Fruit fly (Drosophila melanogaster) whole organism, embryonic: Measurements from ENCODE around the gene glob3.

ENCODE experiments used
- CG14667 ChIP-seq: fragments of 200-800 bp; sonication (Bioruptor generic); IDR thresholded peaks from 2 replicates; pipeline ENCODE4 v1.3.6; 2022; ENCODE audit warnings: missing biosample characterization, missing genetic modification characterization
- CG1603 ChIP-seq: fragments of 200-800 bp; sonication (Bioruptor generic); optimal IDR thresholded peaks from 2 replicates; lab custom pipeline; 2019; ENCODE audit warnings: missing biosample characterization, mild to moderate bottlenecking, missing genetic modification characterization, moderate library complexity
- CG18476 ChIP-seq: fragments of 200-800 bp; sonication (Bioruptor generic); optimal IDR thresholded peaks from 2 replicates; lab custom pipeline; 2016; ENCODE audit warnings: missing biosample characterization, mild to moderate bottlenecking, missing genetic modification characterization
- CG2202 ChIP-seq: fragments of 200-800 bp; sonication (Bioruptor generic); optimal IDR thresholded peaks from 2 replicates; lab custom pipeline; 2018; ENCODE audit warnings: missing biosample characterization, mild to moderate bottlenecking, missing genetic modification characterization
- CG2678 ChIP-seq: fragments of 200-800 bp; sonication (Bioruptor generic); optimal IDR thresholded peaks from 3 replicates; lab custom pipeline; 2019; ENCODE audit warnings: missing biosample characterization, mild to moderate bottlenecking, missing genetic modification characterization, moderate library complexity
- CG5180 ChIP-seq: fragments of 200-800 bp; sonication (Bioruptor generic); optimal IDR thresholded peaks from 3 replicates; lab custom pipeline; 2017; ENCODE audit warnings: missing biosample characterization, missing genetic modification characterization, mild to moderate bottlenecking, moderate library complexity, missing genetic modification reagents
- Dek ChIP-seq: fragments of 200-800 bp; sonication (Bioruptor generic); optimal IDR thresholded peaks from 3 replicates; lab custom pipeline; 2019; ENCODE audit warnings: missing biosample characterization, mild to moderate bottlenecking, missing genetic modification characterization, moderate library complexity
- Xbp1 ChIP-seq: fragments of 200-800 bp; sonication (Bioruptor generic); optimal IDR thresholded peaks from 3 replicates; lab custom pipeline; 2016; ENCODE audit warnings: missing biosample characterization, mild to moderate bottlenecking, missing genetic modification characterization
- YL-1 ChIP-seq: fragments of 200-800 bp; sonication (Bioruptor generic); optimal IDR thresholded peaks from 3 replicates; lab custom pipeline; 2017; ENCODE audit warnings: missing biosample characterization, mild to moderate bottlenecking, missing genetic modification characterization
- ap ChIP-seq: fragments of 200-800 bp; sonication (Bioruptor generic); IDR thresholded peaks from 2 replicates; pipeline ENCODE4 v1.3.6; 2022; ENCODE audit warnings: missing biosample characterization, missing genetic modification characterization
- ara ChIP-seq: fragments of 200-800 bp; sonication (Bioruptor generic); IDR thresholded peaks from 2 replicates; pipeline ENCODE4 v1.3.6; 2022; ENCODE audit warnings: missing biosample characterization, missing genetic modification characterization
- caup ChIP-seq: fragments of 200-800 bp; sonication (Bioruptor generic); optimal IDR thresholded peaks from 3 replicates; lab custom pipeline; 2017; ENCODE audit warnings: missing biosample characterization, mild to moderate bottlenecking, missing genetic modification characterization, moderate library complexity; ENCODE audit not compliant: severe bottlenecking
- danr ChIP-seq: fragments of 200-800 bp; sonication (Bioruptor generic); IDR thresholded peaks from 2 replicates; pipeline ENCODE4 v1.3.6; 2022; ENCODE audit warnings: missing biosample characterization, missing genetic modification characterization
- tgo ChIP-seq: fragments of 200-800 bp; sonication (Bioruptor generic); IDR thresholded peaks from 3 replicates; pipeline ENCODE4 v1.3.6; 2022; ENCODE audit warnings: missing biosample characterization, missing genetic modification characterization

- TF ChIP-seq CG14667 (GFP tag; lab: Robert Waterston, UW) (no peak), CG2678 (tag; lab: Kevin White, UChicago) (no peak), CG2202 (no peak), caup (GFP tag; lab: Kevin White, UChicago) (no peak), danr (GFP tag; lab: Robert Waterston, UW) (no peak), ap (GFP tag; lab: Robert Waterston, UW) (no peak), ara (GFP tag; lab: Robert Waterston, UW) (no peak), tgo (GFP tag; lab: Robert Waterston, UW) (no peak), YL-1 (GFP tag; lab: Kevin White, UChicago) (peak; percentile 52), Xbp1 (GFP tag; lab: Kevin White, UChicago) (peak; percentile 33), CG18476 (GFP tag; lab: Kevin White, UChicago) (no peak), Dek (no peak), CG5180 (no peak), CG1603 (tag; lab: Kevin White, UChicago) (no peak)
Measured at dm6 chr3R:5856215-5856614, 26.4 kb downstream of the glob3 start, which contains the start of the genes disp and ECSIT.
